Worm (Caenorhabditis elegans) whole organism, midembryonic: Measurements from ENCODE around the gene C33E10.10.

Experiments used
- T22C8.4 ChIP-seq: fragments of 200-800 bp; sonication (Bioruptor generic); IDR thresholded peaks from 2 replicates; pipeline ENCODE4 v1.3.6; 2022; ENCODE audit warnings: missing genetic modification characterization, missing compliant biosample characterization
- cog-1 ChIP-seq: sonication (generic microtip); optimal IDR thresholded peaks from 2 replicates; lab custom pipeline; 2016; ENCODE audit warnings: missing genetic modification characterization, missing compliant biosample characterization
- klf-2 ChIP-seq: fragments of 200-800 bp; sonication (Bioruptor generic); conservative IDR thresholded peaks from 2 replicates; pipeline ENCODE4 v1.3.6; 2022; ENCODE audit warnings: missing genetic modification reagents, missing genetic modification characterization, missing compliant biosample characterization
- med-1 ChIP-seq: sonication (generic microtip); optimal IDR thresholded peaks from 2 replicates; lab custom pipeline; 2017; ENCODE audit warnings: missing genetic modification characterization, mild to moderate bottlenecking, missing compliant biosample characterization, antibody characterized with exemption, missing genetic modification reagents; ENCODE audit not compliant: insufficient read depth
- ref-1 ChIP-seq: fragments of 200-800 bp; sonication (Bioruptor generic); conservative IDR thresholded peaks from 2 replicates; pipeline ENCODE4 v1.3.6; 2022; ENCODE audit warnings: missing genetic modification reagents, missing genetic modification characterization, missing compliant biosample characterization
- ztf-23 ChIP-seq: fragments of 200-800 bp; sonication (Bioruptor generic); IDR thresholded peaks from 2 replicates; pipeline ENCODE4 v1.3.6; 2022; ENCODE audit warnings: missing genetic modification reagents, missing genetic modification characterization, missing compliant biosample characterization

DNA sequence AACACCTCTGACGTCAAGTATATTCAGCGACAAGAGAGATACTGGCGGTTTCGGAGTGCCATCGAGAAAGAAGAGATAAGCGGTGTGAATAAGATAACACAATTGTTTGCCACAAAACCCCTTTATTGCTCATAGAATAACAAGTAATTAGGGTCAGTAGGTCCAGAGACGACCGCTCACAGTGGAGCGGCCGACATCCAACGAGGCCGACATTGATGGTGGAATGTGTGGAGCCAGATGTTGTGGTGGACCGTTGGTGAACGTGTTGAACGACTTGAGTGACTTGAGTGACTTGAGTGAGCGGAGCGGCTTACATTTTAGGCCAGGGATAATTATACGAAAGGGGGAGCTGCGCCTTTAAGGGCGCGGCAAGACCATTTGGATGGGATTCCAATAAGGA, 1.1 kb downstream of the C33E10.10 start:
- no peak for TF ChIP-seq T22C8.4 (GFP tag; lab: Robert Waterston, UW)
- TF ChIP-seq klf-2 (GFP tag; lab: Robert Waterston, UW) = no peak
- no peak for TF ChIP-seq med-1
- TF ChIP-seq cog-1 (tag; lab: Kevin White, UChicago) = no peak
- no peak for TF ChIP-seq ref-1 (GFP tag; lab: Robert Waterston, UW)
- TF ChIP-seq ztf-23 (GFP tag; lab: Robert Waterston, UW) = no peak
